Fruit fly (Drosophila melanogaster): ENCODE measurements around the gene Glg1.

The Glg1 gene

dm6 chr3L:21518345-21518744, 11.0 kb upstream of the Glg1 start:
- TF ChIP-seq CG34367 (tag; optimal IDR thresholded peaks at IDR 0.05) = no peak
- TF ChIP-seq CG9948 (tag; optimal IDR thresholded peaks at IDR 0.05) = no peak
- no peak for TF ChIP-seq CG4496 (GFP tag; IDR thresholded peaks at IDR 0.05)
- TF ChIP-seq fd96Ca (GFP tag; IDR thresholded peaks at IDR 0.05) = no peak
- TF ChIP-seq EcR (GFP tag; optimal IDR thresholded peaks at IDR 0.05) = no peak
- TF ChIP-seq CG10348 (GFP tag; IDR thresholded peaks at IDR 0.05) = no peak
- no peak for TF ChIP-seq D1 (tag; optimal IDR thresholded peaks at IDR 0.05)
- TF ChIP-seq CG32121 (GFP tag; IDR thresholded peaks at IDR 0.05) = no peak

dm6 chr3L:21516716-21517266, 9.5 kb upstream of the Glg1 start:
- TF ChIP-seq D1 (tag; optimal IDR thresholded peaks at IDR 0.05) (no peak), CG8301 (tag; optimal IDR thresholded peaks at IDR 0.05) (peak; percentile 22), CG14655 (GFP tag; optimal IDR thresholded peaks at IDR 0.05) (peak; percentile 28), rn (GFP tag; IDR thresholded peaks at IDR 0.05) (no peak), gl (tag; optimal IDR thresholded peaks at IDR 0.05) (no peak), CG8159 (tag; optimal IDR thresholded peaks at IDR 0.05) (peak; percentile 28), CG15710 (tag; optimal IDR thresholded peaks at IDR 0.05) (peak; percentile 13), Snoo (tag; optimal IDR thresholded peaks at IDR 0.05) (peak; percentile 13), Ets98B (GFP tag; IDR thresholded peaks at IDR 0.05) (peak; percentile 33; the same call in 1 of the 2 replicates), CG17806 (tag; optimal IDR thresholded peaks at IDR 0.05) (peak; percentile 4), fd96Ca (GFP tag; IDR thresholded peaks at IDR 0.05) (0 out of 3 replicates have a peak, but pooled peaks have one; percentile 6), CG13204 (GFP tag; optimal IDR thresholded peaks at IDR 0.05) (no peak), CG4496 (GFP tag; IDR thresholded peaks at IDR 0.05) (no peak), Pif1B (GFP tag; optimal IDR thresholded peaks at IDR 0.05) (peak; percentile 16), CG34367 (tag; optimal IDR thresholded peaks at IDR 0.05) (no peak), EcR (GFP tag; optimal IDR thresholded peaks at IDR 0.05) (peak; percentile 77), CG9948 (tag; optimal IDR thresholded peaks at IDR 0.05) (peak; percentile 8), CG32121 (GFP tag; IDR thresholded peaks at IDR 0.05) (0 out of 2 replicates have a peak, but pooled peaks have one; percentile 39), CG12605 (GFP tag; IDR thresholded peaks at IDR 0.05) (0 out of 2 replicates have a peak, but pooled peaks have one; percentile 39), Pif1A (GFP tag; optimal IDR thresholded peaks at IDR 0.05) (peak; percentile 36), CG10348 (GFP tag; IDR thresholded peaks at IDR 0.05) (no peak)

- TF ChIP-seq CG8301 (tag; optimal IDR thresholded peaks at IDR 0.05) (peak; percentile 56), rn (GFP tag; IDR thresholded peaks at IDR 0.05) (no peak; the same call in 1 of the 2 replicates), CG8159 (tag; optimal IDR thresholded peaks at IDR 0.05) (peak; percentile 84), CG32121 (GFP tag; IDR thresholded peaks at IDR 0.05) (peak; percentile 77), Pif1A (GFP tag; optimal IDR thresholded peaks at IDR 0.05) (peak; percentile 67), D1 (tag; optimal IDR thresholded peaks at IDR 0.05) (no peak), CG15710 (tag; optimal IDR thresholded peaks at IDR 0.05) (peak; percentile 79), CG14655 (GFP tag; optimal IDR thresholded peaks at IDR 0.05) (peak; percentile 87), fd96Ca (GFP tag; IDR thresholded peaks at IDR 0.05) (peak; percentile 69; the same call in 2 of the 3 replicates), CG12605 (GFP tag; IDR thresholded peaks at IDR 0.05) (0 out of 2 replicates have a peak, but pooled peaks have one; percentile 42), CG10348 (GFP tag; IDR thresholded peaks at IDR 0.05) (peak; percentile 55; the same call in 1 of the 2 replicates), Ets98B (GFP tag; IDR thresholded peaks at IDR 0.05) (peak; percentile 72), CG9948 (tag; optimal IDR thresholded peaks at IDR 0.05) (peak; percentile 74), gl (tag; optimal IDR thresholded peaks at IDR 0.05) (no peak), CG4496 (GFP tag; IDR thresholded peaks at IDR 0.05) (peak; percentile 84), CG13204 (GFP tag; optimal IDR thresholded peaks at IDR 0.05) (no peak), CG17806 (tag; optimal IDR thresholded peaks at IDR 0.05) (peak; percentile 72), CG34367 (tag; optimal IDR thresholded peaks at IDR 0.05) (peak; percentile 70), Pif1B (GFP tag; optimal IDR thresholded peaks at IDR 0.05) (peak; percentile 80), Snoo (tag; optimal IDR thresholded peaks at IDR 0.05) (peak; percentile 77), EcR (GFP tag; optimal IDR thresholded peaks at IDR 0.05) (no peak)
These were observed 8.7 kb upstream of the Glg1 start, which contains the start of the genes SAK and Cdk12 for dm6 chr3L:21515823-21516715. TSS of gene SAK (minus strand) at chr3L:21515887. TSS of gene Cdk12 (plus strand) at chr3L:21516306.

- TF ChIP-seq D1 (tag; optimal IDR thresholded peaks at IDR 0.05) (no peak), CG8301 (tag; optimal IDR thresholded peaks at IDR 0.05) (peak; percentile 72), Snoo (tag; optimal IDR thresholded peaks at IDR 0.05) (peak; percentile 44), gl (tag; optimal IDR thresholded peaks at IDR 0.05) (no peak), CG12605 (GFP tag; IDR thresholded peaks at IDR 0.05) (0 out of 2 replicates have a peak, but pooled peaks have one; percentile 21), EcR (GFP tag; optimal IDR thresholded peaks at IDR 0.05) (no peak), CG17806 (tag; optimal IDR thresholded peaks at IDR 0.05) (peak; percentile 45), Ets98B (GFP tag; IDR thresholded peaks at IDR 0.05) (0 out of 2 replicates have a peak, but pooled peaks have one; percentile 25), CG8159 (tag; optimal IDR thresholded peaks at IDR 0.05) (peak; percentile 55), rn (GFP tag; IDR thresholded peaks at IDR 0.05) (no peak), CG10348 (GFP tag; IDR thresholded peaks at IDR 0.05) (no peak), CG15710 (tag; optimal IDR thresholded peaks at IDR 0.05) (peak; percentile 31), CG34367 (tag; optimal IDR thresholded peaks at IDR 0.05) (peak; percentile 25), Pif1A (GFP tag; optimal IDR thresholded peaks at IDR 0.05) (peak; percentile 74), CG9948 (tag; optimal IDR thresholded peaks at IDR 0.05) (peak; percentile 39), CG14655 (GFP tag; optimal IDR thresholded peaks at IDR 0.05) (peak; percentile 73), CG32121 (GFP tag; IDR thresholded peaks at IDR 0.05) (peak; percentile 46; the same call in 1 of the 2 replicates), CG4496 (GFP tag; IDR thresholded peaks at IDR 0.05) (peak; percentile 71), CG13204 (GFP tag; optimal IDR thresholded peaks at IDR 0.05) (no peak), fd96Ca (GFP tag; IDR thresholded peaks at IDR 0.05) (no peak), Pif1B (GFP tag; optimal IDR thresholded peaks at IDR 0.05) (peak; percentile 37)
These were observed 2.3 kb upstream of the Glg1 start for dm6 chr3L:21509488-21510122.

All from whole organism, pupa.